Worm (Caenorhabditis elegans): ENCODE results near the gene W02H5.8.

The W02H5.8 gene

DNA sequence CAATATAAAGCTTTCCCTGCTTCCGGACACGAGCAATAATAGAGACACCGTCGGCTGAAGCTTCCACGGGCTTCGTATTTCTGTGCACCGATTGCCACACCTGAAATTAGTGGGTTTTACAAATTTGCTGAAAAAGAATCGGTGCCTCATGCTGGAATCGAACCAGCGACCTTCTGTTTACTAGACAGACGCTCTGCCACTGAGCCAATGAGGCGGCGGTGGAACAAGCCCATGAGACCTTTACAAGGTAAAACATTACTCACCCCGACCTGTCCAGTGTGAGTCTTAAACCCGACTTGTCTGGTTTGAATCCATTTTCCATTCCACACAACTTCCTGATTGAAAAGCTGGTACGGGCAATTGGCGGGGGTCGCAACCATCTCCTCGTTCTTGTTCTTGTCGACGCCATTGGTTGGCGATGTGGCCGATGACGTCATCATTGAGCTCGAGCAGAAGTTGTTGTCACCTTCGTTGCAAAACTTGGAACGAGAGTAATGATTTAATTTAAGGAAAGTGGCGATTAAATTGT, 12.1 kb upstream of the W02H5.8 start, which contains the start of gene ndx-2 (continued):
- TF ChIP-seq lin-39 (tag; optimal IDR thresholded peaks at IDR 0.05), result no peak
- TF ChIP-seq nhr-41 (GFP tag; IDR thresholded peaks at IDR 0.05), result peak; percentile 65; the same call in 1 of the 2 replicates
- TF ChIP-seq jun-1 (tag; optimal IDR thresholded peaks at IDR 0.05), result no peak
- no peak for TF ChIP-seq F10B5.3 (tag; optimal IDR thresholded peaks at IDR 0.05)
- TF ChIP-seq pha-4 (GFP tag; IDR thresholded peaks at IDR 0.05), result peak; percentile 85
- no peak for TF ChIP-seq pha-4 (tag; optimal IDR thresholded peaks at IDR 0.05)
- peak; percentile 8 for TF ChIP-seq nhr-102 (tag; optimal IDR thresholded peaks at IDR 0.05)
- TF ChIP-seq madf-9 (GFP tag; conservative IDR thresholded peaks at IDR 0.05), result peak; percentile 43; the same call in 1 of the 2 replicates
- no peak for TF ChIP-seq ceh-82 (tag; optimal IDR thresholded peaks at IDR 0.05)
- TF ChIP-seq dpl-1 (GFP tag; optimal IDR thresholded peaks at IDR 0.05), result no peak
- 0 out of 2 replicates have a peak, but pooled peaks have one; percentile 47 for TF ChIP-seq Y105C5A.15 (GFP tag; IDR thresholded peaks at IDR 0.05)
- TF ChIP-seq madf-5 (GFP tag; IDR thresholded peaks at IDR 0.05), result peak; percentile 51 to 83; a peak in 3 of 4 replicates
- TF ChIP-seq tag-97 (GFP tag; IDR thresholded peaks at IDR 0.05), result no peak
- TF ChIP-seq duxl-1 (tag; optimal IDR thresholded peaks at IDR 0.05; ENCODE audit: poor library complexity), result no peak
- TF ChIP-seq lin-13 (GFP tag; optimal IDR thresholded peaks at IDR 0.05), result peak; percentile 78
- peak; percentile 45; the same call in 1 of the 2 replicates for TF ChIP-seq tra-1 (GFP tag; IDR thresholded peaks at IDR 0.05)
- TF ChIP-seq dmd-8 (GFP tag; IDR thresholded peaks at IDR 0.05), result peak; percentile 79; the same call in 1 of the 2 replicates
- TF ChIP-seq T26A8.4 (GFP tag; IDR thresholded peaks at IDR 0.05), result peak; percentile 48
- no peak for TF ChIP-seq fos-1 (tag; optimal IDR thresholded peaks at IDR 0.05)
- no peak for TF ChIP-seq set-16 (GFP tag; IDR thresholded peaks at IDR 0.05)
- TF ChIP-seq fkh-10 (GFP tag; optimal IDR thresholded peaks at IDR 0.05), result no peak
- no peak for TF ChIP-seq nhr-25 (tag; optimal IDR thresholded peaks at IDR 0.05; ENCODE audit: borderline replicate concordance, insufficient read depth)
- TF ChIP-seq F44E2.7 (GFP tag; IDR thresholded peaks at IDR 0.05), result peak; percentile 69; the same call in 1 of the 2 replicates
- TF ChIP-seq nhr-42 (GFP tag; IDR thresholded peaks at IDR 0.05), result 0 out of 2 replicates have a peak, but pooled peaks have one; percentile 29
- no peak for TF ChIP-seq spr-3 (GFP tag; optimal IDR thresholded peaks at IDR 0.05)
- no peak for TF ChIP-seq nhr-48 (tag; optimal IDR thresholded peaks at IDR 0.05)
- peak; percentile 70 for TF ChIP-seq mes-2 (tag; optimal IDR thresholded peaks at IDR 0.05; ENCODE audit: poor library complexity, severe bottlenecking)
- TF ChIP-seq snpc-4 (tag; optimal IDR thresholded peaks at IDR 0.05), result no peak
- TF ChIP-seq cey-2 (tag; optimal IDR thresholded peaks at IDR 0.05; ENCODE audit: borderline replicate concordance, insufficient read depth), result no peak
- no peak for TF ChIP-seq nhr-237 (tag; optimal IDR thresholded peaks at IDR 0.05)
- peak; percentile 10 for TF ChIP-seq hlh-11 (tag; optimal IDR thresholded peaks at IDR 0.05)
- no peak for TF ChIP-seq attf-4 (tag; optimal IDR thresholded peaks at IDR 0.05)
- no peak for TF ChIP-seq spr-1 (tag; optimal IDR thresholded peaks at IDR 0.05)
- peak; percentile 41 for TF ChIP-seq Y5F2A.4 (GFP tag; optimal IDR thresholded peaks at IDR 0.05)
- no peak for TF ChIP-seq aha-1 (tag)
- TF ChIP-seq ceh-32 (tag; optimal IDR thresholded peaks at IDR 0.05; ENCODE audit: poor library complexity), result no peak
- no peak for TF ChIP-seq T20F7.1 (GFP tag; optimal IDR thresholded peaks at IDR 0.05)
- TF ChIP-seq egl-27 (tag; optimal IDR thresholded peaks at IDR 0.05), result no peak
- TF ChIP-seq arid-1 (GFP tag; conservative IDR thresholded peaks at IDR 0.05), result peak; percentile 54; the same call in 1 of the 2 replicates
- no peak for TF ChIP-seq nhr-10 (tag; optimal IDR thresholded peaks at IDR 0.05)
- TF ChIP-seq Y48G9A.11 (GFP tag; IDR thresholded peaks at IDR 0.05), result peak; percentile 72
- TF ChIP-seq lin-38 (GFP tag; IDR thresholded peaks at IDR 0.05), result peak; percentile 85
- TF ChIP-seq gei-8 (GFP tag; optimal IDR thresholded peaks at IDR 0.05), result no peak
- TF ChIP-seq daf-8 (GFP tag; IDR thresholded peaks at IDR 0.05), result no peak
- 0 out of 2 replicates have a peak, but pooled peaks have one; percentile 46 for TF ChIP-seq vab-7 (GFP tag; IDR thresholded peaks at IDR 0.05)
- TF ChIP-seq hif-1 (tag; optimal IDR thresholded peaks at IDR 0.05), result no peak
- no peak for TF ChIP-seq mep-1 (tag; optimal IDR thresholded peaks at IDR 0.05)
- no peak for TF ChIP-seq ZK546.5 (tag; optimal IDR thresholded peaks at IDR 0.05)
- TF ChIP-seq lim-7 (GFP tag; IDR thresholded peaks at IDR 0.05), result peak; percentile 93
- TF ChIP-seq ZK337.2 (GFP tag; IDR thresholded peaks at IDR 0.05), result no peak
